Fruit fly (Drosophila melanogaster) whole organism, pupa: Measurements from ENCODE around the gene CG17784.

ENCODE experiments used
- CG10348 ChIP-seq: fragments of 200-800 bp; sonication (Bioruptor generic); IDR thresholded peaks from 2 replicates; pipeline ENCODE4 v1.3.6; 2022; ENCODE audit warnings: missing biosample characterization, missing genetic modification characterization
- CG12605 ChIP-seq: fragments of 200-800 bp; sonication (Bioruptor generic); IDR thresholded peaks from 2 replicates; pipeline ENCODE4 v1.3.6; 2022; ENCODE audit warnings: missing biosample characterization, missing genetic modification characterization
- CG13204 ChIP-seq: fragments of 200-800 bp; sonication (Bioruptor generic); optimal IDR thresholded peaks from 2 replicates; lab custom pipeline; 2018; ENCODE audit warnings: missing biosample characterization, mild to moderate bottlenecking, missing genetic modification characterization, moderate library complexity
- CG14655 ChIP-seq: fragments of 200-800 bp; sonication (Bioruptor generic); optimal IDR thresholded peaks from 3 replicates; lab custom pipeline; 2017; ENCODE audit warnings: mild to moderate bottlenecking, missing biosample characterization, missing genetic modification reagents, missing genetic modification characterization
- CG15710 ChIP-seq: fragments of 200-800 bp; sonication (Bioruptor generic); optimal IDR thresholded peaks from 2 replicates; lab custom pipeline; 2018; ENCODE audit warnings: missing biosample characterization, mild to moderate bottlenecking, missing genetic modification characterization, moderate library complexity
- CG17806 ChIP-seq: fragments of 200-800 bp; sonication (Bioruptor generic); optimal IDR thresholded peaks from 2 replicates; lab custom pipeline; 2018; ENCODE audit warnings: missing biosample characterization, mild to moderate bottlenecking, missing genetic modification characterization, moderate library complexity
- CG32121 ChIP-seq: fragments of 200-800 bp; sonication (Bioruptor generic); IDR thresholded peaks from 2 replicates; pipeline ENCODE4 v1.3.6; 2022; ENCODE audit warnings: missing biosample characterization, missing genetic modification characterization
- CG34367 ChIP-seq: fragments of 200-800 bp; sonication (Bioruptor generic); optimal IDR thresholded peaks from 2 replicates; lab custom pipeline; 2018; ENCODE audit warnings: missing biosample characterization, mild to moderate bottlenecking, missing genetic modification characterization
- CG4496 ChIP-seq: fragments of 200-800 bp; sonication (Bioruptor generic); IDR thresholded peaks from 3 replicates; pipeline ENCODE4 v1.3.6; 2022; ENCODE audit warnings: missing biosample characterization, missing genetic modification characterization
- CG8159 ChIP-seq: fragments of 200-800 bp; sonication (Bioruptor generic); optimal IDR thresholded peaks from 3 replicates; lab custom pipeline; 2018; ENCODE audit warnings: missing biosample characterization, mild to moderate bottlenecking, missing genetic modification characterization, moderate library complexity
- CG8301 ChIP-seq: fragments of 200-800 bp; sonication (Bioruptor generic); optimal IDR thresholded peaks from 2 replicates; lab custom pipeline; 2018; ENCODE audit warnings: missing biosample characterization, mild to moderate bottlenecking, missing genetic modification characterization
- CG9948 ChIP-seq: fragments of 200-800 bp; sonication (Bioruptor generic); optimal IDR thresholded peaks from 2 replicates; lab custom pipeline; 2018; ENCODE audit warnings: missing biosample characterization, mild to moderate bottlenecking, missing genetic modification characterization, moderate library complexity
- D1 ChIP-seq: fragments of 200-800 bp; sonication (Bioruptor generic); optimal IDR thresholded peaks from 2 replicates; lab custom pipeline; 2018; ENCODE audit warnings: missing biosample characterization, mild to moderate bottlenecking, missing genetic modification characterization, moderate library complexity
- EcR ChIP-seq: fragments of 200-800 bp; sonication (Bioruptor generic); optimal IDR thresholded peaks from 3 replicates; lab custom pipeline; 2019; ENCODE audit warnings: missing biosample characterization, missing genetic modification characterization, mild to moderate bottlenecking, moderate library complexity, missing genetic modification reagents
- Ets98B ChIP-seq: fragments of 200-800 bp; sonication (Bioruptor generic); IDR thresholded peaks from 2 replicates; pipeline ENCODE4 v1.3.6; 2022; ENCODE audit warnings: missing biosample characterization, missing genetic modification characterization
- Pif1A ChIP-seq: fragments of 200-800 bp; sonication (Bioruptor generic); optimal IDR thresholded peaks from 3 replicates; lab custom pipeline; 2016; ENCODE audit warnings: missing biosample characterization, missing genetic modification characterization
- Pif1B ChIP-seq: fragments of 200-800 bp; sonication (Bioruptor generic); optimal IDR thresholded peaks from 3 replicates; lab custom pipeline; 2016; ENCODE audit warnings: missing biosample characterization, missing genetic modification characterization
- Snoo ChIP-seq: fragments of 200-800 bp; sonication (Bioruptor generic); optimal IDR thresholded peaks from 3 replicates; lab custom pipeline; 2017; ENCODE audit warnings: missing biosample characterization, mild to moderate bottlenecking, missing genetic modification characterization, inconsistent platforms
- fd96Ca ChIP-seq: fragments of 200-800 bp; sonication (Bioruptor generic); IDR thresholded peaks from 3 replicates; pipeline ENCODE4 v1.3.6; 2022; ENCODE audit warnings: missing biosample characterization, missing genetic modification characterization
- gl ChIP-seq: fragments of 200-800 bp; sonication (Bioruptor generic); optimal IDR thresholded peaks from 2 replicates; lab custom pipeline; 2018; ENCODE audit warnings: missing biosample characterization, mild to moderate bottlenecking, missing genetic modification characterization
- rn ChIP-seq: fragments of 200-800 bp; sonication (Bioruptor generic); IDR thresholded peaks from 2 replicates; pipeline ENCODE4 v1.3.6; 2022; ENCODE audit warnings: missing biosample characterization, missing genetic modification characterization

The CG17784 gene

dm6 chr3R:24364880-24365604 is at the start of gene CG17784, which contains the start of gene CG13613:
TSS of gene CG17784 (minus strand) at chr3R:24364980.
TSS of gene CG13613 (plus strand) at chr3R:24365554.
- TF ChIP-seq Pif1A: no peak
- no peak for TF ChIP-seq CG8301 (tag; lab: Kevin White, UChicago)
- TF ChIP-seq D1: no peak
- TF ChIP-seq CG15710 (tag; lab: Kevin White, UChicago): no peak
- no peak for TF ChIP-seq CG17806

- no peak for TF ChIP-seq gl
- TF ChIP-seq D1: no peak
- TF ChIP-seq CG34367: no peak
- no peak for TF ChIP-seq Pif1A
- no peak for TF ChIP-seq CG14655 (GFP tag; lab: Kevin White, UChicago)
- TF ChIP-seq CG10348: no peak
- no peak for TF ChIP-seq Pif1B (GFP tag; lab: Kevin White, UChicago)
- TF ChIP-seq, all 21 proteins: peak for 0
These were observed 27.6 kb upstream of the CG17784 start, which contains the start of gene CG13616 for dm6 chr3R:24392207-24392939. TSS of gene CG13616 (plus strand) at chr3R:24392889.

- TF ChIP-seq Pif1A (no peak), Ets98B (GFP tag; lab: Robert Waterston, UW) (no peak), CG13204 (GFP tag; lab: Kevin White, UChicago) (no peak), CG17806 (no peak), CG8159 (tag; lab: Kevin White, UChicago) (no peak), CG4496 (GFP tag; lab: Robert Waterston, UW) (no peak), CG14655 (GFP tag; lab: Kevin White, UChicago) (no peak), Pif1B (GFP tag; lab: Kevin White, UChicago) (no peak), CG12605 (GFP tag; lab: Robert Waterston, UW) (no peak), Snoo (tag; lab: Kevin White, UChicago) (no peak), CG10348 (no peak), CG34367 (no peak), D1 (no peak), fd96Ca (GFP tag; lab: Robert Waterston, UW) (no peak), rn (no peak)
These were observed 25.5 kb upstream of the CG17784 start, which contains the start of the genes CG5768 and CG13615 for dm6 chr3R:24390239-24390638. TSS of gene CG5768 (minus strand) at chr3R:24390339. TSS of gene CG13615 (plus strand) at chr3R:24390518.

- no peak for TF ChIP-seq CG12605 (GFP tag; lab: Robert Waterston, UW)
- TF ChIP-seq D1: no peak
- no peak for TF ChIP-seq CG8159 (tag; lab: Kevin White, UChicago)
- no peak for TF ChIP-seq EcR (GFP tag; lab: Kevin White, UChicago)
- no peak for TF ChIP-seq Pif1B (GFP tag; lab: Kevin White, UChicago)
- no peak for TF ChIP-seq CG4496 (GFP tag; lab: Robert Waterston, UW)
- TF ChIP-seq Ets98B (GFP tag; lab: Robert Waterston, UW): no peak
- TF ChIP-seq CG10348: no peak
- no peak for TF ChIP-seq CG32121 (GFP tag; lab: Robert Waterston, UW)
- TF ChIP-seq fd96Ca (GFP tag; lab: Robert Waterston, UW): no peak
- no peak for TF ChIP-seq CG8301 (tag; lab: Kevin White, UChicago)
- TF ChIP-seq gl: no peak
- no peak for TF ChIP-seq CG15710 (tag; lab: Kevin White, UChicago)
- no peak for TF ChIP-seq Pif1A
- TF ChIP-seq CG13204 (GFP tag; lab: Kevin White, UChicago): no peak
These were observed 21.7 kb upstream of the CG17784 start for dm6 chr3R:24386434-24386833.

dm6 chr3R:24384952-24385351 is 20.2 kb upstream of the CG17784 start, which contains the start of gene CG17780:
TSS of gene CG17780 (minus strand) at chr3R:24385052.
- TF ChIP-seq CG8159 (tag; lab: Kevin White, UChicago): no peak
- TF ChIP-seq CG4496 (GFP tag; lab: Robert Waterston, UW): no peak
- TF ChIP-seq CG14655 (GFP tag; lab: Kevin White, UChicago): no peak
- TF ChIP-seq Snoo (tag; lab: Kevin White, UChicago): no peak
- TF ChIP-seq EcR (GFP tag; lab: Kevin White, UChicago): no peak
- no peak for TF ChIP-seq CG32121 (GFP tag; lab: Robert Waterston, UW)

dm6 chr3R:24376565-24376964 is 11.8 kb upstream of the CG17784 start, which contains the start of gene CG33342:
TSS of gene CG33342 (plus strand) at chr3R:24376865.
- no peak for TF ChIP-seq CG9948 (tag; lab: Kevin White, UChicago)
- no peak for TF ChIP-seq CG15710 (tag; lab: Kevin White, UChicago)
- no peak for TF ChIP-seq CG32121 (GFP tag; lab: Robert Waterston, UW)
- TF ChIP-seq CG34367: no peak
- TF ChIP-seq CG14655 (GFP tag; lab: Kevin White, UChicago): no peak
- TF ChIP-seq Pif1B (GFP tag; lab: Kevin White, UChicago): no peak
- no peak for TF ChIP-seq CG12605 (GFP tag; lab: Robert Waterston, UW)
- no peak for TF ChIP-seq EcR (GFP tag; lab: Kevin White, UChicago)
- no peak for TF ChIP-seq Pif1A
- no peak for TF ChIP-seq CG8301 (tag; lab: Kevin White, UChicago)
- no peak for TF ChIP-seq D1
- TF ChIP-seq CG8159 (tag; lab: Kevin White, UChicago): no peak
- TF ChIP-seq CG17806: no peak
